Worm (Caenorhabditis elegans) whole organism, young adult: ENCODE data around the gene F39G3.3.
A peak's percentile ranks its signal among the peaks of the same experiment; 100 is the strongest.

Source experiments
- F37B4.10 ChIP-seq: fragments of 200-800 bp; sonication (Bioruptor generic); IDR thresholded peaks from 2 replicates; pipeline ENCODE4 v1.3.6; 2022; ENCODE audit warnings: missing genetic modification characterization, missing compliant biosample characterization
- Y53G8AR.9 ChIP-seq: fragments of 200-800 bp; sonication (Bioruptor generic); conservative IDR thresholded peaks from 2 replicates; pipeline ENCODE4 v1.3.6; 2022; ENCODE audit warnings: missing genetic modification reagents, missing genetic modification characterization, missing compliant biosample characterization
- atf-7 ChIP-seq: sonication (generic microtip); optimal IDR thresholded peaks from 2 replicates; lab custom pipeline; 2017; ENCODE audit warnings: mild to moderate bottlenecking, missing genetic modification characterization, missing compliant biosample characterization
- attf-6 ChIP-seq: fragments of 200-800 bp; sonication (Bioruptor generic); IDR thresholded peaks from 2 replicates; pipeline ENCODE4 v1.3.6; 2022; ENCODE audit warnings: missing genetic modification reagents, missing genetic modification characterization, missing compliant biosample characterization
- bed-2 ChIP-seq: fragments of 200-800 bp; sonication (Bioruptor generic); IDR thresholded peaks from 2 replicates; pipeline ENCODE4 v1.3.6; 2022; ENCODE audit warnings: missing genetic modification reagents, missing genetic modification characterization, missing compliant biosample characterization
- ccch-3 ChIP-seq: fragments of 200-800 bp; sonication (Bioruptor generic); optimal IDR thresholded peaks from 2 replicates; lab custom pipeline; 2018; ENCODE audit warnings: mild to moderate bottlenecking, missing genetic modification characterization, missing compliant biosample characterization
- ceh-27 ChIP-seq: fragments of 200-800 bp; sonication (Bioruptor generic); optimal IDR thresholded peaks from 2 replicates; lab custom pipeline; 2018; ENCODE audit warnings: mild to moderate bottlenecking, missing genetic modification characterization, moderate library complexity, missing compliant biosample characterization
- ceh-40 ChIP-seq: fragments of 200-800 bp; sonication (Bioruptor generic); IDR thresholded peaks from 2 replicates; pipeline ENCODE4 v1.3.6; 2022; ENCODE audit warnings: missing genetic modification characterization, missing compliant biosample characterization
- die-1 ChIP-seq: sonication (generic microtip); optimal IDR thresholded peaks from 2 replicates; lab custom pipeline; 2016; ENCODE audit warnings: missing genotype, mild to moderate bottlenecking, missing genetic modification characterization, missing compliant biosample characterization
- dox-1 ChIP-seq: fragments of 200-800 bp; sonication (Bioruptor generic); IDR thresholded peaks from 2 replicates; pipeline ENCODE4 v1.3.6; 2022; ENCODE audit warnings: missing genetic modification reagents, missing genetic modification characterization, missing compliant biosample characterization
- dpff-1 ChIP-seq: sonication (generic microtip); optimal IDR thresholded peaks from 2 replicates; lab custom pipeline; 2017; ENCODE audit warnings: mild to moderate bottlenecking, missing genetic modification characterization, missing compliant biosample characterization
- egl-18 ChIP-seq: fragments of 200-800 bp; sonication (Bioruptor generic); IDR thresholded peaks from 2 replicates; pipeline ENCODE4 v1.3.6; 2022; ENCODE audit warnings: missing genetic modification reagents, missing genetic modification characterization, missing compliant biosample characterization
- egrh-3 ChIP-seq: fragments of 200-800 bp; sonication (Bioruptor generic); IDR thresholded peaks from 2 replicates; pipeline ENCODE4 v1.3.6; 2022; ENCODE audit warnings: missing genetic modification reagents, missing genetic modification characterization, missing compliant biosample characterization
- ekl-4 ChIP-seq: fragments of 200-800 bp; sonication (Bioruptor generic); IDR thresholded peaks from 2 replicates; pipeline ENCODE4 v1.3.6; 2022; ENCODE audit warnings: missing genetic modification reagents, missing genetic modification characterization, missing compliant biosample characterization
- ets-4 ChIP-seq: fragments of 200-800 bp; sonication (Bioruptor generic); optimal IDR thresholded peaks from 2 replicates; lab custom pipeline; 2018; ENCODE audit warnings: mild to moderate bottlenecking, missing genetic modification characterization, missing compliant biosample characterization
- hlh-12 ChIP-seq: sonication (generic microtip); optimal IDR thresholded peaks from 2 replicates; lab custom pipeline; 2016; ENCODE audit warnings: missing genetic modification characterization, missing compliant biosample characterization
- hlh-26 ChIP-seq: fragments of 200-800 bp; sonication (Bioruptor generic); conservative IDR thresholded peaks from 2 replicates; pipeline ENCODE4 v1.3.6; 2022; ENCODE audit warnings: missing genetic modification reagents, missing genetic modification characterization, missing compliant biosample characterization
- hrde-1 ChIP-seq: sonication (generic microtip); optimal IDR thresholded peaks from 2 replicates; lab custom pipeline; 2016; ENCODE audit warnings: missing genetic modification characterization, mild to moderate bottlenecking, missing compliant biosample characterization, moderate library complexity, missing genotype, missing genetic modification reagents, borderline replicate concordance
- let-526 ChIP-seq: fragments of 200-800 bp; sonication (Bioruptor generic); IDR thresholded peaks from 2 replicates; pipeline ENCODE4 v1.3.6; 2022; ENCODE audit warnings: missing genetic modification reagents, missing genetic modification characterization, missing compliant biosample characterization
- lir-1 ChIP-seq: fragments of 200-800 bp; sonication (Bioruptor generic); conservative IDR thresholded peaks from 2 replicates; pipeline ENCODE4 v1.3.6; 2022; ENCODE audit warnings: missing genetic modification reagents, missing genetic modification characterization, missing compliant biosample characterization
- madf-3 ChIP-seq: fragments of 200-800 bp; sonication (Bioruptor generic); IDR thresholded peaks from 2 replicates; pipeline ENCODE4 v1.3.6; 2022; ENCODE audit warnings: missing genetic modification reagents, missing genetic modification characterization, missing compliant biosample characterization
- mxl-1 ChIP-seq: sonication (generic microtip); optimal IDR thresholded peaks from 2 replicates; lab custom pipeline; 2016; ENCODE audit warnings: missing genetic modification characterization, missing compliant biosample characterization
- nfya-1 ChIP-seq: sonication (generic microtip); optimal IDR thresholded peaks from 2 replicates; lab custom pipeline; 2017; ENCODE audit warnings: antibody characterized with exemption, missing compliant biosample characterization, missing genetic modification characterization, borderline replicate concordance; ENCODE audit not compliant: insufficient read depth
- nfya-2 ChIP-seq: fragments of 200-800 bp; sonication (Bioruptor generic); IDR thresholded peaks from 2 replicates; pipeline ENCODE4 v1.3.6; 2022; ENCODE audit warnings: missing genetic modification reagents, missing genetic modification characterization, missing compliant biosample characterization
- nhr-80 ChIP-seq: sonication (generic microtip); optimal IDR thresholded peaks from 2 replicates; lab custom pipeline; 2016; ENCODE audit warnings: missing genetic modification characterization, missing compliant biosample characterization
- repo-1 ChIP-seq: sonication (generic microtip); optimal IDR thresholded peaks from 2 replicates; lab custom pipeline; 2017; ENCODE audit warnings: mild to moderate bottlenecking, missing genetic modification characterization, missing compliant biosample characterization
- sea-2 ChIP-seq: fragments of 200-800 bp; sonication (Bioruptor generic); IDR thresholded peaks from 2 replicates; pipeline ENCODE4 v1.3.6; 2022; ENCODE audit warnings: missing genetic modification characterization, missing compliant biosample characterization
- tlf-1 ChIP-seq: fragments of 200-800 bp; sonication (Bioruptor generic); optimal IDR thresholded peaks from 2 replicates; lab custom pipeline; 2018; ENCODE audit warnings: mild to moderate bottlenecking, missing genetic modification characterization, missing compliant biosample characterization
- zfh-2 ChIP-seq: fragments of 200-800 bp; sonication (Bioruptor generic); conservative IDR thresholded peaks from 2 replicates; pipeline ENCODE4 v1.3.6; 2022; ENCODE audit warnings: missing genetic modification reagents, missing genetic modification characterization, missing compliant biosample characterization
- ztf-28 ChIP-seq: fragments of 200-800 bp; sonication (Bioruptor generic); IDR thresholded peaks from 2 replicates; pipeline ENCODE4 v1.3.6; 2022; ENCODE audit warnings: missing genetic modification reagents, missing genetic modification characterization, missing compliant biosample characterization
- ztf-3 ChIP-seq: fragments of 200-800 bp; sonication (Bioruptor generic); optimal IDR thresholded peaks from 2 replicates; lab custom pipeline; 2018; ENCODE audit warnings: mild to moderate bottlenecking, missing genetic modification characterization, missing compliant biosample characterization

F39G3.3 gene

ce11 chrV:4700189-4700588 is 31.5 kb upstream of the F39G3.3 start, which contains the start of gene ZC266.1:
ZC266.1 (minus strand) TSS chrV:4700289.
- TF ChIP-seq nfya-1 (tag; lab: Kevin White, UChicago) = no peak
- TF ChIP-seq, all 124 proteins: peak for 0

- TF ChIP-seq lir-1 (GFP tag; lab: Robert Waterston, UW) (no peak), egrh-3 (no peak), attf-6 (GFP tag; lab: Robert Waterston, UW) (no peak), ets-4 (GFP tag; lab: Kevin White, UChicago) (no peak), zfh-2 (GFP tag; lab: Robert Waterston, UW) (no peak), egl-18 (GFP tag; lab: Robert Waterston, UW) (no peak), F37B4.10 (no peak), Y53G8AR.9 (no peak), bed-2 (GFP tag; lab: Robert Waterston, UW) (no peak), nfya-2 (GFP tag; lab: Robert Waterston, UW) (no peak), ccch-3 (GFP tag; lab: Kevin White, UChicago) (no peak), hlh-26 (GFP tag; lab: Robert Waterston, UW) (no peak), tlf-1 (GFP tag; lab: Kevin White, UChicago) (no peak), ztf-3 (GFP tag; lab: Kevin White, UChicago) (no peak), repo-1 (tag; lab: Kevin White, UChicago) (no peak), die-1 (tag; lab: Kevin White, UChicago) (no peak), ceh-27 (GFP tag; lab: Kevin White, UChicago) (no peak), dpff-1 (no peak), madf-3 (GFP tag; lab: Robert Waterston, UW) (no peak), hrde-1 (tag; lab: Kevin White, UChicago) (no peak)
- TF ChIP-seq, all 124 proteins: peak for 0
Measured at ce11 chrV:4707646-4708045, 24.1 kb upstream of the F39G3.3 start.

ce11 chrV:4710464-4710863 is 21.2 kb upstream of the F39G3.3 start, which contains the start of gene oac-24:
oac-24 (plus strand) TSS chrV:4710764.
- TF ChIP-seq atf-7 (tag; lab: Kevin White, UChicago) = no peak
- TF ChIP-seq ceh-40 (GFP tag; lab: Robert Waterston, UW) = no peak
- TF ChIP-seq ztf-28 = no peak
- no peak for TF ChIP-seq dox-1 (GFP tag; lab: Robert Waterston, UW)
- TF ChIP-seq let-526 = no peak
- TF ChIP-seq tlf-1 (GFP tag; lab: Kevin White, UChicago) = no peak
- TF ChIP-seq ztf-3 (GFP tag; lab: Kevin White, UChicago) = no peak
- no peak for TF ChIP-seq mxl-1 (tag; lab: Kevin White, UChicago)

ce11 chrV:4719965-4720364 is 11.7 kb upstream of the F39G3.3 start, which contains the start of gene prx-6:
prx-6 (minus strand) TSS chrV:4720093.
- TF ChIP-seq ekl-4 (no peak), ztf-28 (no peak), nhr-80 (tag; lab: Kevin White, UChicago) (peak; percentile 39), hlh-12 (no peak)

ce11 chrV:4720884-4721464 is 10.7 kb upstream of the F39G3.3 start:
- TF ChIP-seq sea-2 = no peak
- peak; percentile 72 for TF ChIP-seq nhr-80 (tag; lab: Kevin White, UChicago)
